Fruit fly (Drosophila melanogaster): ENCODE data around the gene CG11327.

CG11327 gene

dm6 chr2L:6677453-6677852, 9.1 kb downstream of the CG11327 start, which contains the start of gene Nse1 (continued):
- no peak for TF ChIP-seq CG9215 (GFP tag; IDR thresholded peaks at IDR 0.05)
- peak; percentile 17; the same call in 1 of the 3 replicates for TF ChIP-seq CG14860 (GFP tag; IDR thresholded peaks at IDR 0.05; ENCODE audit: partially characterized antibody)
- peak; percentile 48 for TF ChIP-seq CG17186 (GFP tag; optimal IDR thresholded peaks at IDR 0.05)
- TF ChIP-seq bcd (GFP tag; optimal IDR thresholded peaks at IDR 0.05), result no peak
- no peak for TF ChIP-seq mld (GFP tag; IDR thresholded peaks at IDR 0.05; ENCODE audit: partially characterized antibody)
- peak; percentile 64; the same call in 2 of the 3 replicates for TF ChIP-seq CG7963 (GFP tag; IDR thresholded peaks at IDR 0.05; ENCODE audit: partially characterized antibody)
- peak; percentile 78 for TF ChIP-seq sna (GFP tag; IDR thresholded peaks at IDR 0.05; ENCODE audit: partially characterized antibody)
- TF ChIP-seq CG11085 (GFP tag; IDR thresholded peaks at IDR 0.05), result no peak
- TF ChIP-seq CG17361 (GFP tag; IDR thresholded peaks at IDR 0.05), result no peak
- no peak for TF ChIP-seq run (tag; optimal IDR thresholded peaks at IDR 0.05)
- TF ChIP-seq vfl (GFP tag; optimal IDR thresholded peaks at IDR 0.05), result no peak
- no peak for TF ChIP-seq CG7745 (tag; optimal IDR thresholded peaks at IDR 0.05)
- no peak for TF ChIP-seq Bdp1 (GFP tag; optimal IDR thresholded peaks at IDR 0.05)
- TF ChIP-seq CG1602 (GFP tag; optimal IDR thresholded peaks at IDR 0.05), result no peak
- TF ChIP-seq E2f2 (GFP tag; IDR thresholded peaks at IDR 0.05), result peak; percentile 97
- TF ChIP-seq corto (GFP tag; optimal IDR thresholded peaks at IDR 0.05), result no peak
- 0 out of 2 replicates have a peak, but pooled peaks have one; percentile 36 for TF ChIP-seq nerfin-2 (GFP tag; IDR thresholded peaks at IDR 0.05; ENCODE audit: partially characterized antibody)
- no peak for TF ChIP-seq CG7271 (tag; optimal IDR thresholded peaks at IDR 0.05)
- no peak for TF ChIP-seq chinmo (GFP tag; IDR thresholded peaks at IDR 0.05; ENCODE audit: partially characterized antibody)
- peak; percentile 24 for TF ChIP-seq Lhr (GFP tag; optimal IDR thresholded peaks at IDR 0.05)
- TF ChIP-seq prd (optimal IDR thresholded peaks at IDR 0.05), result no peak
- TF ChIP-seq prd (GFP tag; IDR thresholded peaks at IDR 0.05), result no peak
- no peak for TF ChIP-seq CG12391 (tag; optimal IDR thresholded peaks at IDR 0.05)
- no peak for TF ChIP-seq dan (GFP tag; IDR thresholded peaks at IDR 0.05)
- TF ChIP-seq Awh (GFP tag; IDR thresholded peaks at IDR 0.05), result no peak
- no peak for TF ChIP-seq NC2α (GFP tag; optimal IDR thresholded peaks at IDR 0.05)
- no peak for TF ChIP-seq kah (GFP tag; optimal IDR thresholded peaks at IDR 0.05)
- TF ChIP-seq CG6254 (GFP tag; optimal IDR thresholded peaks at IDR 0.05), result no peak
- no peak for TF ChIP-seq CG11696 (GFP tag; IDR thresholded peaks at IDR 0.05)
- TF ChIP-seq CG6791 (GFP tag; IDR thresholded peaks at IDR 0.05; ENCODE audit: partially characterized antibody), result peak; percentile 75
- peak; percentile 52; the same call in 2 of the 3 replicates for TF ChIP-seq zen2 (GFP tag; IDR thresholded peaks at IDR 0.05; ENCODE audit: partially characterized antibody)
- no peak for TF ChIP-seq CG5953 (GFP tag; IDR thresholded peaks at IDR 0.05)
- no peak for TF ChIP-seq sd (tag; optimal IDR thresholded peaks at IDR 0.05)
- no peak for TF ChIP-seq Dad (GFP tag; optimal IDR thresholded peaks at IDR 0.05)
- no peak for TF ChIP-seq Atf6 (GFP tag; IDR thresholded peaks at IDR 0.05)
- no peak; the same call in 1 of the 2 replicates for TF ChIP-seq CG42726 (GFP tag; IDR thresholded peaks at IDR 0.05; ENCODE audit: partially characterized antibody)
- no peak for TF ChIP-seq dm (GFP tag; optimal IDR thresholded peaks at IDR 0.05)
- TF ChIP-seq CG2116 (GFP tag; optimal IDR thresholded peaks at IDR 0.05), result peak; percentile 39
- TF ChIP-seq bbx (GFP tag; IDR thresholded peaks at IDR 0.05; ENCODE audit: partially characterized antibody), result peak; percentile 79
- TF ChIP-seq MESR4 (GFP tag; optimal IDR thresholded peaks at IDR 0.05), result peak; percentile 22
- peak; percentile 83 for TF ChIP-seq CG13287 (GFP tag; IDR thresholded peaks at IDR 0.05; ENCODE audit: partially characterized antibody)
- TF ChIP-seq CG12659 (GFP tag; optimal IDR thresholded peaks at IDR 0.05), result peak; percentile 20
- no peak for TF ChIP-seq nmo (GFP tag; optimal IDR thresholded peaks at IDR 0.05)
- TF ChIP-seq NFAT (GFP tag; IDR thresholded peaks at IDR 0.05), result no peak
- TF ChIP-seq PHDP (tag; optimal IDR thresholded peaks at IDR 0.05), result no peak
- TF ChIP-seq HLH54F (GFP tag; optimal IDR thresholded peaks at IDR 0.05), result no peak
- TF ChIP-seq Elba2 (GFP tag; optimal IDR thresholded peaks at IDR 0.05), result peak; percentile 85
- TF ChIP-seq CG11560 (tag; IDR thresholded peaks at IDR 0.05), result no peak
- TF ChIP-seq CG4617 (GFP tag; optimal IDR thresholded peaks at IDR 0.05; ENCODE audit: borderline replicate concordance), result peak; percentile 9
- TF ChIP-seq cad (GFP tag; optimal IDR thresholded peaks at IDR 0.05), result no peak

Data from whole organism, embryonic.